Worm (Caenorhabditis elegans): ENCODE measurements around the gene F28H7.2.

DNA sequence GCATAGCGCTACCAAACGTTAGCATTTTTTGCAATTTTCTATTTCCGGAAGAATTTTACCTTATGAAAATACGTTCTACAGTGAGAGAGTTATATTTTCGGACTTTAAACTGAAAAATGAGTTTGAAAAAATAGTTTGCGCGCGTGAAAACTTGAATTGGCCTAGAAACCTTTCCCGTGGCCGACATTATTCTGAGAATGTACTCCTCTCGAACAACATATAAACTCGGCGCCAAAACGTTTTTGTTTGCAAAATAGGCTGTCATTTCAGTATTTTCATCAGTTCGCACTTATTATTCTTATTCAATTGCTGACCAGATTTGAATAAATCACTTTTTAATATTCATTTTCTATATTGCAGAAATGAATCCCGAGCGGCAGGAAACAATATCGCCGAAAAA, 10.9 kb upstream of the F28H7.2 start, which contains the start of the genes mre-11 and wdr-5.3:
- TF ChIP-seq B0310.2 (tag; optimal IDR thresholded peaks at IDR 0.05) = no peak
- no peak for TF ChIP-seq ama-1 (optimal IDR thresholded peaks at IDR 0.05)
- no peak for TF ChIP-seq ets-7 (tag; optimal IDR thresholded peaks at IDR 0.05)
- TF ChIP-seq pes-1 (GFP tag; IDR thresholded peaks at IDR 0.05) = no peak
- TF ChIP-seq hmbx-1 (tag; optimal IDR thresholded peaks at IDR 0.05) = no peak
- no peak for TF ChIP-seq hnd-1 (tag; optimal IDR thresholded peaks at IDR 0.05)
- TF ChIP-seq flt-1 (GFP tag; IDR thresholded peaks at IDR 0.05) = no peak
- no peak for TF ChIP-seq aly-1 (tag; optimal IDR thresholded peaks at IDR 0.05)
- TF ChIP-seq sea-1 (GFP tag; conservative IDR thresholded peaks at IDR 0.05) = no peak
- TF ChIP-seq hmg-4 (GFP tag; optimal IDR thresholded peaks at IDR 0.05) = no peak
